Fruit fly (Drosophila melanogaster) whole organism, embryonic: Measurements from ENCODE around the gene isoQC.

Experiments
- ATbp ChIP-seq: fragments of 200-800 bp; sonication (Bioruptor generic); optimal IDR thresholded peaks from 2 replicates; lab custom pipeline; 2017; ENCODE audit warnings: missing biosample characterization, mild to moderate bottlenecking, missing genetic modification characterization, missing genetic modification reagents
- Bdp1 ChIP-seq: fragments of 200-800 bp; sonication (Bioruptor generic); optimal IDR thresholded peaks from 3 replicates; lab custom pipeline; 2016; ENCODE audit warnings: missing biosample characterization, missing genetic modification characterization
- CG10321 ChIP-seq: fragments of 200-800 bp; sonication (Bioruptor generic); IDR thresholded peaks from 2 replicates; pipeline ENCODE4 v1.3.6; 2022; ENCODE audit warnings: missing biosample characterization, missing genetic modification characterization
- CG10431 ChIP-seq: fragments of 200-800 bp; sonication (Bioruptor generic); optimal IDR thresholded peaks from 3 replicates; lab custom pipeline; 2018; ENCODE audit warnings: missing biosample characterization, mild to moderate bottlenecking, missing genetic modification characterization
- CG1233 ChIP-seq: fragments of 200-800 bp; sonication (Bioruptor generic); optimal IDR thresholded peaks from 4 replicates; lab custom pipeline; 2018; ENCODE audit warnings: missing biosample characterization, mild to moderate bottlenecking, missing genetic modification characterization
- CG12659 ChIP-seq: fragments of 200-800 bp; sonication (Bioruptor generic); optimal IDR thresholded peaks from 3 replicates; lab custom pipeline; 2017; ENCODE audit warnings: mild to moderate bottlenecking, missing biosample characterization, missing genetic modification reagents, missing genetic modification characterization
- CG13123 ChIP-seq: fragments of 200-800 bp; sonication (Bioruptor generic); optimal IDR thresholded peaks from 2 replicates; lab custom pipeline; 2016; ENCODE audit warnings: missing biosample characterization, missing genetic modification characterization
- CG15073 ChIP-seq: fragments of 200-800 bp; sonication (Bioruptor generic); optimal IDR thresholded peaks from 2 replicates; lab custom pipeline; 2016; ENCODE audit warnings: missing biosample characterization, missing genetic modification characterization
- CG15514 ChIP-seq: fragments of 200-800 bp; sonication (Bioruptor generic); optimal IDR thresholded peaks from 3 replicates; lab custom pipeline; 2017; ENCODE audit warnings: missing biosample characterization, missing genetic modification characterization, mild to moderate bottlenecking, moderate library complexity, missing genetic modification reagents
- CG1602 ChIP-seq: fragments of 200-800 bp; sonication (Bioruptor generic); optimal IDR thresholded peaks from 3 replicates; lab custom pipeline; 2016; ENCODE audit warnings: missing biosample characterization, missing genetic modification characterization
- CG30020 ChIP-seq: fragments of 200-800 bp; optimal IDR thresholded peaks from 2 replicates; lab custom pipeline; 2019; ENCODE audit warnings: missing biosample characterization, mild to moderate bottlenecking, missing genetic modification characterization, moderate library complexity
- CG31388 ChIP-seq: fragments of 200-800 bp; sonication (Bioruptor generic); optimal IDR thresholded peaks from 2 replicates; lab custom pipeline; 2016; ENCODE audit warnings: missing biosample characterization, missing genetic modification characterization
- CG33557 ChIP-seq: fragments of 200-800 bp; sonication (Bioruptor generic); optimal IDR thresholded peaks from 2 replicates; lab custom pipeline; 2019; ENCODE audit warnings: missing biosample characterization, mild to moderate bottlenecking, missing genetic modification characterization, moderate library complexity
- CG3726 ChIP-seq: fragments of 200-800 bp; sonication (Bioruptor generic); IDR thresholded peaks from 3 replicates; pipeline ENCODE4, ENCODE4 v1.3.6; 2022; ENCODE audit warnings: missing biosample characterization, missing genetic modification characterization
- CG3847 ChIP-seq: fragments of 200-800 bp; sonication (Bioruptor generic); IDR thresholded peaks from 2 replicates; pipeline ENCODE4 v1.3.6; 2022; ENCODE audit warnings: missing biosample characterization, missing genetic modification characterization
- CG42726 ChIP-seq: fragments of 200-800 bp; sonication (Bioruptor generic); IDR thresholded peaks from 2 replicates; pipeline ENCODE4 v1.3.6; 2022; ENCODE audit warnings: missing biosample characterization, missing genetic modification characterization; ENCODE audit not compliant: partially characterized antibody
- CG43689 ChIP-seq: fragments of 200-800 bp; sonication (Bioruptor generic); IDR thresholded peaks from 2 replicates; pipeline ENCODE4 v1.3.6; 2022; ENCODE audit warnings: missing biosample characterization, missing genetic modification characterization
- CG4730 ChIP-seq: fragments of 200-800 bp; sonication (Bioruptor generic); IDR thresholded peaks from 2 replicates; pipeline ENCODE4 v1.3.6; 2022; ENCODE audit warnings: missing biosample characterization, missing genetic modification characterization
- CG4854 ChIP-seq: fragments of 200-800 bp; sonication (Bioruptor generic); optimal IDR thresholded peaks from 2 replicates; lab custom pipeline; 2016; ENCODE audit warnings: missing biosample characterization, missing genetic modification characterization, inconsistent platforms
- CG5953 ChIP-seq: fragments of 200-800 bp; sonication (Bioruptor generic); IDR thresholded peaks from 2 replicates; pipeline ENCODE4 v1.3.6; 2022; ENCODE audit warnings: missing biosample characterization, missing genetic modification characterization
- CG6272 ChIP-seq: fragments of 200-800 bp; sonication (Bioruptor generic); IDR thresholded peaks from 2 replicates; pipeline ENCODE4 v1.3.6; 2022; ENCODE audit warnings: missing biosample characterization, missing genetic modification characterization
- CG7372 ChIP-seq: fragments of 200-800 bp; sonication (Bioruptor generic); IDR thresholded peaks from 2 replicates; pipeline ENCODE4 v1.3.6; 2022; ENCODE audit warnings: missing biosample characterization, missing genetic modification characterization
- Doc3 ChIP-seq: fragments of 200-800 bp; sonication (Bioruptor generic); IDR thresholded peaks from 3 replicates; pipeline ENCODE4 v1.3.6; 2022; ENCODE audit warnings: missing biosample characterization, missing genetic modification characterization; ENCODE audit not compliant: partially characterized antibody
- Dref ChIP-seq: fragments of 200-800 bp; sonication (Bioruptor generic); IDR thresholded peaks from 2 replicates; pipeline ENCODE4 v1.3.6; 2022; ENCODE audit warnings: missing biosample characterization, missing genetic modification characterization
- ERR ChIP-seq: fragments of 200-800 bp; sonication (Bioruptor generic); optimal IDR thresholded peaks from 2 replicates; lab custom pipeline; 2016; ENCODE audit warnings: missing biosample characterization, missing genetic modification characterization
- Hey ChIP-seq: fragments of 200-800 bp; sonication (Bioruptor generic); optimal IDR thresholded peaks from 3 replicates; lab custom pipeline; 2018; ENCODE audit warnings: missing biosample characterization, mild to moderate bottlenecking, missing genetic modification characterization
- Jarid2 ChIP-seq: fragments of 200-800 bp; sonication (Bioruptor generic); optimal IDR thresholded peaks from 3 replicates; lab custom pipeline; 2017; ENCODE audit warnings: mild to moderate bottlenecking, missing biosample characterization, missing genetic modification reagents, missing genetic modification characterization
- Neu2 ChIP-seq: fragments of 200-800 bp; sonication (Bioruptor generic); optimal IDR thresholded peaks from 3 replicates; lab custom pipeline; 2016; ENCODE audit warnings: missing biosample characterization, missing genetic modification characterization, borderline replicate concordance
- Scr ChIP-seq: fragments of 200-800 bp; sonication (Bioruptor generic); IDR thresholded peaks from 2 replicates; pipeline ENCODE4 v1.3.6; 2022; ENCODE audit warnings: missing biosample characterization, missing genetic modification characterization; ENCODE audit not compliant: partially characterized antibody
- Sry-δ ChIP-seq: fragments of 200-800 bp; sonication (Bioruptor generic); optimal IDR thresholded peaks from 2 replicates; lab custom pipeline; 2016; ENCODE audit warnings: missing biosample characterization, missing genetic modification characterization
- Usf ChIP-seq: fragments of 200-800 bp; sonication (Bioruptor generic); optimal IDR thresholded peaks from 2 replicates; lab custom pipeline; 2017; ENCODE audit warnings: missing genotype, missing biosample characterization, missing genetic modification characterization
- aop ChIP-seq: fragments of 200-800 bp; sonication (Bioruptor generic); IDR thresholded peaks from 2 replicates; pipeline ENCODE4 v1.3.6; 2022; ENCODE audit warnings: missing biosample characterization, missing genetic modification characterization
- bbx ChIP-seq: fragments of 200-800 bp; sonication (Bioruptor generic); IDR thresholded peaks from 2 replicates; pipeline ENCODE4 v1.3.6; 2022; ENCODE audit warnings: missing biosample characterization, missing genetic modification characterization; ENCODE audit not compliant: partially characterized antibody
- da ChIP-seq: fragments of 200-800 bp; sonication (Bioruptor generic); optimal IDR thresholded peaks from 2 replicates; lab custom pipeline; 2016; ENCODE audit warnings: missing biosample characterization, missing genetic modification characterization
- fd3F ChIP-seq: fragments of 200-800 bp; sonication (Bioruptor generic); optimal IDR thresholded peaks from 2 replicates; lab custom pipeline; 2018; ENCODE audit warnings: missing biosample characterization, mild to moderate bottlenecking, missing genetic modification characterization, moderate library complexity
- grn ChIP-seq: fragments of 200-800 bp; sonication (Bioruptor generic); optimal IDR thresholded peaks from 3 replicates; lab custom pipeline; 2017; ENCODE audit warnings: missing biosample characterization, missing genetic modification characterization
- gsb ChIP-seq: fragments of 200-800 bp; sonication (Bioruptor generic); IDR thresholded peaks from 2 replicates; pipeline ENCODE4 v1.3.6; 2022; ENCODE audit warnings: missing biosample characterization, missing genetic modification characterization
- h ChIP-seq: fragments of >200 bp; optimal IDR thresholded peaks from 2 replicates; lab custom pipeline; 2017
- kay ChIP-seq: fragments of 200-800 bp; sonication (Bioruptor generic); optimal IDR thresholded peaks from 2 replicates; lab custom pipeline; 2016; ENCODE audit warnings: missing biosample characterization, missing genetic modification characterization
- knrl ChIP-seq: fragments of 200-800 bp; sonication (Bioruptor generic); IDR thresholded peaks from 3 replicates; pipeline ENCODE4 v1.3.6; 2022; ENCODE audit warnings: missing biosample characterization, missing genetic modification characterization; ENCODE audit not compliant: partially characterized antibody
- pros ChIP-seq: fragments of 200-800 bp; sonication (Bioruptor generic); optimal IDR thresholded peaks from 3 replicates; lab custom pipeline; 2019; ENCODE audit warnings: missing biosample characterization, mild to moderate bottlenecking, missing genetic modification characterization, moderate library complexity
- sens ChIP-seq: fragments of 200-800 bp; sonication (Bioruptor generic); peaks from one replicate; lab custom pipeline; 2016; ENCODE audit warnings: missing biosample characterization, missing genetic modification characterization
- stwl ChIP-seq: fragments of 200-800 bp; sonication (Bioruptor generic); optimal IDR thresholded peaks from 3 replicates; lab custom pipeline; 2018; ENCODE audit warnings: missing biosample characterization, mild to moderate bottlenecking, missing genetic modification characterization, moderate library complexity
- tap ChIP-seq: fragments of 200-800 bp; optimal IDR thresholded peaks from 3 replicates; lab custom pipeline; 2019; ENCODE audit warnings: missing biosample characterization, mild to moderate bottlenecking, missing genetic modification characterization, moderate library complexity
- tup ChIP-seq: fragments of 200-800 bp; sonication (Bioruptor generic); optimal IDR thresholded peaks from 2 replicates; lab custom pipeline; 2016; ENCODE audit warnings: missing biosample characterization, mild to moderate bottlenecking, missing genetic modification characterization, moderate library complexity
- twi ChIP-seq: fragments of 200-800 bp; optimal IDR thresholded peaks from 2 replicates; lab custom pipeline; 2019; ENCODE audit warnings: missing biosample characterization, mild to moderate bottlenecking, missing genetic modification characterization, moderate library complexity
- unc-4 ChIP-seq: fragments of 200-800 bp; sonication (Bioruptor generic); IDR thresholded peaks from 2 replicates; pipeline ENCODE4 v1.3.6; 2022; ENCODE audit warnings: missing biosample characterization, missing genetic modification characterization; ENCODE audit not compliant: partially characterized antibody
- vnd ChIP-seq: fragments of 200-800 bp; sonication (Bioruptor generic); IDR thresholded peaks from 3 replicates; pipeline ENCODE4 v1.3.6; 2022; ENCODE audit warnings: missing biosample characterization, missing genetic modification characterization; ENCODE audit not compliant: partially characterized antibody
- zen ChIP-seq: fragments of 200-800 bp; sonication (Bioruptor generic); optimal IDR thresholded peaks from 3 replicates; lab custom pipeline; 2018; ENCODE audit warnings: missing biosample characterization, mild to moderate bottlenecking, missing genetic modification characterization, moderate library complexity
- zfh1 ChIP-seq: fragments of 200-800 bp; sonication (Bioruptor generic); IDR thresholded peaks from 3 replicates; pipeline ENCODE4 v1.3.6; 2022; ENCODE audit warnings: missing biosample characterization, missing genetic modification characterization

The isoQC gene

dm6 chr3L:20491525-20492132, 17.4 kb downstream of the isoQC start, which contains the start of gene ND-39 (continued):
- TF ChIP-seq fd3F (GFP tag; lab: Kevin White, UChicago): no peak
- TF ChIP-seq CG1233 (GFP tag; lab: Kevin White, UChicago): no peak
- TF ChIP-seq CG1602: no peak
- no peak for TF ChIP-seq zfh1 (GFP tag; lab: Robert Waterston, UW)
- no peak for TF ChIP-seq CG15073 (GFP tag; lab: Kevin White, UChicago)
- TF ChIP-seq knrl: peak; percentile 10; the same call in 1 of the 3 replicates
- TF ChIP-seq da: no peak
- TF ChIP-seq ATbp (GFP tag; lab: Kevin White, UChicago): no peak
- TF ChIP-seq CG13123 (GFP tag; lab: Kevin White, UChicago): no peak
- no peak for TF ChIP-seq CG3726
- no peak for TF ChIP-seq h
- no peak for TF ChIP-seq CG33557
- TF ChIP-seq CG30020 (tag; lab: Kevin White, UChicago): no peak
- peak; percentile 16 for TF ChIP-seq CG15514
- TF ChIP-seq stwl (tag; lab: Kevin White, UChicago): peak; percentile 49
- TF ChIP-seq kay (GFP tag; lab: Kevin White, UChicago): no peak
- no peak for TF ChIP-seq Usf
- TF ChIP-seq CG42726: no peak
- no peak for TF ChIP-seq CG43689 (GFP tag; lab: Robert Waterston, UW)
- peak; percentile 75 for TF ChIP-seq Neu2 (GFP tag; lab: Kevin White, UChicago)
- TF ChIP-seq pros (GFP tag; lab: Kevin White, UChicago): no peak
- TF ChIP-seq Hey (tag; lab: Kevin White, UChicago): peak; percentile 7
- TF ChIP-seq Scr (GFP tag; lab: Robert Waterston, UW): 0 out of 2 replicates have a peak, but pooled peaks have one; percentile 14
- 0 out of 3 replicates have a peak, but pooled peaks have one; percentile 22 for TF ChIP-seq Doc3 (GFP tag; lab: Robert Waterston, UW)
- peak; percentile 35; the same call in 1 of the 2 replicates for TF ChIP-seq unc-4 (GFP tag; lab: Robert Waterston, UW)
- TF ChIP-seq CG4854 (GFP tag; lab: Kevin White, UChicago): no peak
- peak; percentile 84 for TF ChIP-seq Sry-δ
- no peak for TF ChIP-seq Bdp1
- no peak for TF ChIP-seq CG4730 (GFP tag; lab: Robert Waterston, UW)
- TF ChIP-seq ERR (GFP tag; lab: Kevin White, UChicago): no peak
- no peak for TF ChIP-seq twi (tag; lab: Kevin White, UChicago)
- peak; percentile 82 for TF ChIP-seq CG10321 (GFP tag; lab: Robert Waterston, UW)
- no peak for TF ChIP-seq aop (GFP tag; lab: Robert Waterston, UW)
- no peak for TF ChIP-seq CG7372
- no peak for TF ChIP-seq tup (GFP tag; lab: Kevin White, UChicago)
- TF ChIP-seq bbx (GFP tag; lab: Robert Waterston, UW): peak; percentile 36; the same call in 1 of the 2 replicates
- peak; percentile 94 for TF ChIP-seq grn (GFP tag; lab: Kevin White, UChicago)
- TF ChIP-seq gsb (GFP tag; lab: Robert Waterston, UW): no peak
- peak; percentile 5 for TF ChIP-seq CG12659 (GFP tag; lab: Kevin White, UChicago)
- TF ChIP-seq vnd (GFP tag; lab: Robert Waterston, UW): peak; percentile 29; the same call in 1 of the 3 replicates
- peak; percentile 37 for TF ChIP-seq sens (GFP tag; lab: Kevin White, UChicago)
- TF ChIP-seq CG10431 (GFP tag; lab: Kevin White, UChicago): no peak
- TF ChIP-seq Jarid2: no peak
- TF ChIP-seq CG31388 (GFP tag; lab: Kevin White, UChicago): no peak
- TF ChIP-seq CG3847 (GFP tag; lab: Robert Waterston, UW): no peak
- no peak for TF ChIP-seq zen
- TF ChIP-seq CG6272 (GFP tag; lab: Robert Waterston, UW): no peak
- TF ChIP-seq Dref (GFP tag; lab: Robert Waterston, UW): peak; percentile 54
- TF ChIP-seq tap: no peak
- TF ChIP-seq CG5953 (GFP tag; lab: Robert Waterston, UW): no peak
